Worm (Caenorhabditis elegans): ENCODE data around the gene sri-18.

DNA sequence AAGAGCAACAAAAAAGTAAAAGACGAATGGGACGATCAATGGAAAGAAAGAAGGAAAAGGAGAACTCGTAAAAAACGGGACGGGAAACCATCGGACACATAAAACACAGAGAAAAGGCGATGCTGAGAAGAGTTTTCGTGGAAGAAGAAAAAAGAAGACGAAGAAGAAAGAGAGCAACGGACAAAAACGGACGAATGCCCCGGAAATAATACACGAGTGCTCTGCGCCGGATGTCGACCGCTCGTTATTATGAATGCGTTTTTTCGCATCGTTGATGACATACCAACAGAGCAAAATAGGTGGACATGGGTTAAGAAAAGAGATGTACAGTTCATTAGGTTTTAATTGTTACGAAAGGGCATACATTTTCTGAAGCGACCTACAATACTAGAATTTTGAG, 15.3 kb upstream of the sri-18 start, which contains the start of gene Y22F5A.11:
- TF ChIP-seq nhr-28 (tag; optimal IDR thresholded peaks at IDR 0.05) (no peak), lin-39 (tag; optimal IDR thresholded peaks at IDR 0.05) (no peak), pqm-1 (tag; optimal IDR thresholded peaks at IDR 0.05) (no peak)

Measured in whole organism, L4 larva.